Worm (Caenorhabditis elegans): ENCODE results near the gene F44E2.6.

Gene F44E2.6

DNA sequence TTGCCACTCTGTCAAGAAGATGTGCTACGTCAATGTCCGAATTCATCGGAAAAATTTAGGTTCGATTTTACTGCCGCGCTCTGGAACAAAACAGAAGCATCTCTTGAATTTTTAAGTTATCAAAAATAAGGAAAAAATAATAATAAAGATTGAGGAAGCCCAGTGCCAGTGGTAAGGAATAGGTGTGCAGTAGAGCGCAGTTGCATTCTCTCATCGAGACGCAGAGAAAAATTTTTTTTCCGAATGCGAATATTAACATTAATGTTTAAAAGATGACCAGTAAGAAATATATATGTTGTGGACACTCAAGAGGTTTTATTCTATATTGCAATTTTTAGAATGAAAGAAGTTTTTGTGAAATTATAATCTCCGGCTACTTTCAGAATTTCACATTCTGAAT is 2.7 kb upstream of the F44E2.6 start:
- peak; percentile 35 for TF ChIP-seq hlh-30 (tag; optimal IDR thresholded peaks at IDR 0.05; ENCODE audit: insufficient read depth)
- peak; percentile 39 for TF ChIP-seq mep-1 (tag; optimal IDR thresholded peaks at IDR 0.05)
- TF ChIP-seq nhr-28 (tag; optimal IDR thresholded peaks at IDR 0.05) = peak; percentile 34
- peak; percentile 0 for TF ChIP-seq pqm-1 (tag; optimal IDR thresholded peaks at IDR 0.05)
- TF ChIP-seq lin-38 (GFP tag; IDR thresholded peaks at IDR 0.05) = peak; percentile 95
- TF ChIP-seq mes-2 (tag; optimal IDR thresholded peaks at IDR 0.05; ENCODE audit: poor library complexity, severe bottlenecking) = peak; percentile 84
- TF ChIP-seq nhr-11 (tag; optimal IDR thresholded peaks at IDR 0.05) = no peak
- TF ChIP-seq tra-1 (GFP tag; IDR thresholded peaks at IDR 0.05) = no peak
- TF ChIP-seq zfp-3 (GFP tag; conservative IDR thresholded peaks at IDR 0.05) = no peak
- peak; percentile 74 for TF ChIP-seq dpl-1 (GFP tag; optimal IDR thresholded peaks at IDR 0.05)
- no peak for TF ChIP-seq ceh-32 (tag; optimal IDR thresholded peaks at IDR 0.05; ENCODE audit: poor library complexity)
- TF ChIP-seq nhr-111 (GFP tag; optimal IDR thresholded peaks at IDR 0.05) = no peak
- TF ChIP-seq rbr-2 (tag; optimal IDR thresholded peaks at IDR 0.05) = peak; percentile 42
- TF ChIP-seq ceh-20 (GFP tag; IDR thresholded peaks at IDR 0.05) = no peak
- TF ChIP-seq dve-1 (tag; optimal IDR thresholded peaks at IDR 0.05; ENCODE audit: insufficient read depth) = peak; percentile 38
- no peak for TF ChIP-seq daf-8 (GFP tag; IDR thresholded peaks at IDR 0.05)
- TF ChIP-seq lsy-2 (tag; optimal IDR thresholded peaks at IDR 0.05) = peak in 1 of 2 experiments; percentile 82
- TF ChIP-seq lin-29 (GFP tag; IDR thresholded peaks at IDR 0.05) = no peak

DNA sequence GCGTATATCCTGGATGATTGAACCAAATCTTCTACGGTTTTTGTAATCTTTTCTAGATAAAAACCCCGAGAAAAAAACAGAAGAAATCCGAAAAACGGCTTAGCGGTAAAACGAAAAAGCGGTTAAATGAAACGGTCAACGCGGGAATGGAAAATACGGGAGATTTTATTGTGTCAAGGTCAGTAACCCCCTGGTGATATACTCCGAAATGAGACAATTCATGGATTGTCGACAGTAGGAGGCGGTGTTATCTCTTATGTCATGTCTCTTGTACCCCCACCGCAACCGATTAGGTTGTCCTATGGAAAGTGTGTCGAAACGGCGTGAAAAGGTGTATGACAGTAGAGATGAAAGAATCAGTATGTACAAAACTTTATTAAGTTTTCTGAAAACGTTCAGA is 877 bp downstream of the F44E2.6 start:
- no peak for TF ChIP-seq ceh-62 (tag; optimal IDR thresholded peaks at IDR 0.05)

DNA sequence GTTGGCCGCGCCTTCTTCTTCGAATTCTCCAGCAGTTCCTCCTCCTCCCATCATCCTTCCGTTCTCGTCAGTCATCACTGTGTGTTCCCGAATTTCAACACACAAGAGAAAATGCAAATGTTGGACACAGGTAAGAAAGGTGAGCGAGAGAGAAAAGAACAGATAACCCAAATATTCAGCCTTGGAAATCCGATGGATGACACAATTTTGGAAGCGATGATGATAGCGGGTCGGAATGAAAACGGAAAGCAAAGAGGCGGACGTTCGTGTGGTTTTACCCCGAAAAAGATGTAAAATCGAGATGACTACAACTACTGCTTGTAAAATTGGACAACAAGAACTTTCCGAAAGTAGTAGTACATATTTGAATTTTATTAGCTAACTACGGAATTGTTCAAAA is 5.2 kb downstream of the F44E2.6 start:
- TF ChIP-seq unc-62 (GFP tag; optimal IDR thresholded peaks at IDR 0.05 in 1 of 2) = peak in 1 of 2 experiments; percentile 83
- TF ChIP-seq unc-62 (tag; optimal IDR thresholded peaks at IDR 0.05) = no peak
- TF ChIP-seq fkh-10 (GFP tag; optimal IDR thresholded peaks at IDR 0.05) = no peak

DNA sequence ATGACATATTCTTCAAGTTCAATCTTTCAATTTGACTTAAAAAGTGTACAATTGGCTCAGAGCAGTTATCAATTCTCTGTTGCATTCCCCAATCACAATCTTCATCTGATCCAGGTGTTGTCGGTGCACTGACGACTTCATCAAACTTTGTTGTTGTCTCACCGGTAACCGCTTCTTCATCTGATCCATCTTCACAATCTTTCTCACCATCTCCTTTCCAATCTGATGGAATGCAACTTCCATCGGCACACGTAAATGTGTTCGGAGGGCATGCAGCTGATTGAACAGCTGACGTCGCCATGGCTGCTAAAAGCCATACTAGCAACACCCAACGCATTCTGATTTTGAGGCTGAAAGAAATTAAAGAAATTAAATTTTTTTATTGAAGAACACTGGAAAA is 6.9 kb downstream of the F44E2.6 start, which contains the start of gene F44E2.4:
F44E2.4 (minus strand) TSS at position 350 of the 400 bp plus-strand sequence.
- no peak for TF ChIP-seq ZK546.5 (tag; optimal IDR thresholded peaks at IDR 0.05)
- no peak for TF ChIP-seq aha-1 (tag)
- no peak for TF ChIP-seq zfp-3 (GFP tag; conservative IDR thresholded peaks at IDR 0.05)
- no peak for TF ChIP-seq mep-1 (tag; optimal IDR thresholded peaks at IDR 0.05)
- TF ChIP-seq hif-1 (tag; optimal IDR thresholded peaks at IDR 0.05) = no peak
- TF ChIP-seq F26F4.8 (GFP tag; conservative IDR thresholded peaks at IDR 0.05) = no peak
- no peak for TF ChIP-seq ceh-44 (GFP tag; IDR thresholded peaks at IDR 0.05)
- no peak for TF ChIP-seq mxl-3 (GFP tag; optimal IDR thresholded peaks at IDR 0.05)
- no peak for TF ChIP-seq lin-1 (GFP tag; IDR thresholded peaks at IDR 0.05)
- TF ChIP-seq T20F7.1 (GFP tag; optimal IDR thresholded peaks at IDR 0.05) = no peak
- TF ChIP-seq fos-1 (tag; optimal IDR thresholded peaks at IDR 0.05) = no peak
- no peak for TF ChIP-seq set-16 (GFP tag; IDR thresholded peaks at IDR 0.05)
- TF ChIP-seq php-3 (GFP tag; IDR thresholded peaks at IDR 0.05) = no peak
- no peak for TF ChIP-seq Y48G9A.11 (GFP tag; IDR thresholded peaks at IDR 0.05)

DNA sequence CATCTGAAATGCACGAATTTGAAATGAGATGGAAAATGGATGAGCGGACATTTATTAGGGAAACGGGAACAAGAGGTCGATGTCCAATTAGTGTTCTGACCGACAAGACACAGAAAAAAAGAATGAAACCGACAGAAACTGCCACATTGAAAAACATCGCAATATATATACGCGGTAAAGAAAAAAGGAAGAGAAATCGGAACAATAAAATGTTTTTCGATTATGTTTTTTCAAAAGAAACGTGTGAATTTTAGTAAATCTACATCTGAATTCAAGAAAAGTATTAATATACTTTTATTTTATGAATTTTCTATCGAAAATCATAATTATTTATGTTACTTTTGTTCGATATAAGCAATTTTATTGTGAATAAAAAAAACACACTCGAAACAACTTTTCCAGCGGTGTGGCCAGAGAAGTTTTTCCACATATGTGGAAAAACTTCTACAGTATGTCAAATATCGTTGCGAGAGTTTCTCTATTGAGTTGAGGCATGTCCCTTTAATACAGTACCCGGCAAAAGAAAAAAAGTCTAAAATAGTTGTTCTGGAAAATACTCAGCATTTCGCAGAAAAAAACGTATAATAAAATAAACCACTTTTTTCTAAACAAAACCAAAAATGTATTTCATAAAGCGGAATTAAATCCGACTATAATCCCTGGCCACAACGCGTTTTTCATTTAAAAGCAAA is 13.8 kb downstream of the F44E2.6 start, which contains the start of gene F44E2.10:
F44E2.10 (minus strand) TSS at position 51 of the 692 bp plus-strand sequence.
- no peak for TF ChIP-seq mdl-1 (tag; optimal IDR thresholded peaks at IDR 0.05)
- no peak for TF ChIP-seq aha-1 (tag)
- TF ChIP-seq lsy-2 (tag; optimal IDR thresholded peaks at IDR 0.05) = peak in 1 of 2 experiments; percentile 18
- TF ChIP-seq tag-97 (GFP tag; IDR thresholded peaks at IDR 0.05) = no peak

All from whole organism, L4 larva.